Fruit fly (Drosophila melanogaster): ENCODE results near the gene Nep1.

Nep1 gene

DNA sequence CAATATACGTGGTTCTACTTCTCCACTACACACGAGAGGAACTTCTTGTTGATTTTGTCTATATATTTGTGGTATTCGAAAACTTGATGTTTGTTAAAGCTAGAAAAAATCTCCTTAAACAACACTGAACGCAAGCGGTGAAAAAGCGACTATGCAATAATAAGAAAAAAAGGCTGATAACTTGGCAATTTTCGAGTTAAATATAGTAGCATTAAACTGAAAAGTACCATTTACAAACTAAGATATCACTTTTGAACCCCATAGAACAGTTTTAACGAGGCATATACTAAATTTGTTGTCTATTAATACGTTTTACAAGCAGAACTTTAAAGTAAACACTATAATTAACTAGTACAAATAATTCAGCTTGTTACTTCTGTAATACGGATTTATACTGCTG, 13.3 kb upstream of the Nep1 start, which contains the start of gene CG4666:
TSS of gene CG4666 (minus strand) at position 101 of the 400 bp plus-strand sequence.
- TF ChIP-seq CG2678 (tag; optimal IDR thresholded peaks at IDR 0.05), result no peak
- TF ChIP-seq Sry-β (GFP tag; optimal IDR thresholded peaks at IDR 0.05), result peak; percentile 54
- no peak for TF ChIP-seq NC2β (GFP tag; optimal IDR thresholded peaks at IDR 0.05)

DNA sequence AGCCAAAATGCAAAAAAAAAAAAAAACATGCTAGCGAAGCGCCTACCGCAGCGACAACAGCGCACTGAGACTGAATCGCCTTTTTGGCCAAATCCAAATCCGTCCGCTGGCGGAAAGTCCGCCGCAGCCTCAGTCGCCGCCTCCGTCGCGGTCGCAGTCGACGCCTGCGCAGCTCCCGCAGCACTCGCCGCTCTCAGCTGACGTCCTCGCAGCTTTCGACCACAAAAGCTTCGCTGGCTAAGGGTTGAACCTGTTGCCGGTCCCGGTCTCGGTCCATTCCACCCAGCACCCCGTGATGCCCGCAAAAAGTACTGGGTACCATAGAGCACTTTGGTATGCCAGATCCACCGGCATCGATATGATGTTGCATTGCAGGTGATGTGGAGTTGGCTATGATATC, 9.7 kb upstream of the Nep1 start, which contains the start of gene CG4660:
TSS of gene CG4660 (minus strand) at position 77 of the 400 bp plus-strand sequence.
- no peak for TF ChIP-seq CG4360 (GFP tag; IDR thresholded peaks at IDR 0.05)
- 0 out of 3 replicates have a peak, but pooled peaks have one; percentile 28 for TF ChIP-seq ci (GFP tag; IDR thresholded peaks at IDR 0.05)
- peak; percentile 36 for TF ChIP-seq D19B (GFP tag; optimal IDR thresholded peaks at IDR 0.05)
- TF ChIP-seq ewg (GFP tag; optimal IDR thresholded peaks at IDR 0.05), result peak; percentile 82
- TF ChIP-seq seq (GFP tag; IDR thresholded peaks at IDR 0.05), result peak; percentile 53; the same call in 1 of the 2 replicates
- TF ChIP-seq scrt (GFP tag; optimal IDR thresholded peaks at IDR 0.05), result peak; percentile 99
- TF ChIP-seq vfl (GFP tag; optimal IDR thresholded peaks at IDR 0.05), result no peak
- TF ChIP-seq otp (GFP tag; IDR thresholded peaks at IDR 0.05), result no peak
- TF ChIP-seq Adf1 (GFP tag; IDR thresholded peaks at IDR 0.05), result peak; percentile 83
- peak; percentile 45 for TF ChIP-seq Med (GFP tag)
- no peak for TF ChIP-seq ind (GFP tag; optimal IDR thresholded peaks at IDR 0.05)
- TF ChIP-seq pzg (GFP tag; optimal IDR thresholded peaks at IDR 0.05), result peak; percentile 1

DNA sequence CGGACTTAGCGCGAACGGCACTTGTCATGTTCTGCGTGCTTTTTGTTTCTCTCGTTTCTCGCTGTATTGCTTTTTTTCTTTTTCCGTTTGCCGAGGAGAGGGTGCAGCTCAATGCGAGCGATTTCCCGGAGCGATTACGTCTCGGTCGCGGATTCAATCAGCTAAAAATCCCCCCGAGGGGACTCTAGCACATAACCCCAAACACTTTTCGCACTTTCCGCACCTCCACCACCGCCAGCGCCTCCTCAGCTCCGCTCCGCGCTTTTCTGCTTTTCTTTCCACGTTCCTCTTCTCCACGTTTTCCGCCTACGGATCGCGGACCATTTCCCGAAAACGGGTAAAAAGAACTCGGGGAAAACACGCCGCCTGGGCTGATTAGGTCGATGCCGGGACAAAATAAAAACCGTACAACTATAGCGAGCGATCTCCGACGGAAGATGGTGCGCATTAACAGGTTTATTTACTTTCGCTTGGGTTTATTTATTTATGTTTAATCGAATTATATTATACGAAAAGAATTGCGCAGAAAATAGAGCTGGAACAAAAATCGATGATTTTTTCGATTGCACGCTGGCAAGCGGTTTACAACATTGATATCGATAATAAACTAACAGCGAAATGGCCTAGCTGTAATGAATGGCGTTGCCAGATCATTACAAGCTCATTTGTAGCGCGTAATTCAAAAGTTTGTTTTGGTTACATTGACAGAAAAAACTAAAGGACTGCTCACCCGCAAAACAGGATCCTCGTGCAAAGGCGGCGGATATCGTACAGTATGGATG, 1.1 kb upstream of the Nep1 start, which contains the start of gene raptor:
TSS of gene raptor (minus strand) at position 523 of the 782 bp plus-strand sequence.
- TF ChIP-seq CG10543 (GFP tag; optimal IDR thresholded peaks at IDR 0.05) (no peak), mld (GFP tag; IDR thresholded peaks at IDR 0.05; ENCODE audit: partially characterized antibody) (peak; percentile 53; the same call in 1 of the 3 replicates), bbx (GFP tag; IDR thresholded peaks at IDR 0.05; ENCODE audit: partially characterized antibody) (peak; percentile 62), dm (GFP tag; optimal IDR thresholded peaks at IDR 0.05) (peak; percentile 2), crp (GFP tag; optimal IDR thresholded peaks at IDR 0.05) (peak in 1 of 2 experiments; percentile 58), btn (GFP tag; optimal IDR thresholded peaks at IDR 0.05) (no peak), MESR4 (GFP tag; optimal IDR thresholded peaks at IDR 0.05) (peak; percentile 76), E2f2 (GFP tag; IDR thresholded peaks at IDR 0.05) (peak; percentile 88), hbn (GFP tag; IDR thresholded peaks at IDR 0.05; ENCODE audit: partially characterized antibody) (peak; percentile 50), CG4820 (GFP tag; optimal IDR thresholded peaks at IDR 0.05) (no peak), twi (tag; optimal IDR thresholded peaks at IDR 0.05) (no peak), unpg (GFP tag; optimal IDR thresholded peaks at IDR 0.05) (no peak), amos (GFP tag; IDR thresholded peaks at IDR 0.05; ENCODE audit: partially characterized antibody) (peak; percentile 60), Aef1 (GFP tag; IDR thresholded peaks at IDR 0.05) (no peak), pzg (GFP tag; optimal IDR thresholded peaks at IDR 0.05) (peak; percentile 64), onecut (GFP tag; IDR thresholded peaks at IDR 0.05) (0 out of 2 replicates have a peak, but pooled peaks have one; percentile 9), Ets97D (GFP tag; optimal IDR thresholded peaks at IDR 0.05) (peak; percentile 35), bowl (GFP tag; IDR thresholded peaks at IDR 0.05) (no peak), CG33213 (GFP tag; optimal IDR thresholded peaks at IDR 0.05) (no peak), CG2116 (GFP tag; optimal IDR thresholded peaks at IDR 0.05) (peak; percentile 80), CG16813 (GFP tag; IDR thresholded peaks at IDR 0.05; ENCODE audit: partially characterized antibody) (peak; percentile 40; the same call in 1 of the 3 replicates), CG34224 (GFP tag; IDR thresholded peaks at IDR 0.05; ENCODE audit: partially characterized antibody) (peak; percentile 54; the same call in 1 of the 3 replicates), YL-1 (GFP tag; optimal IDR thresholded peaks at IDR 0.05) (peak; percentile 51), Deaf1 (tag; optimal IDR thresholded peaks at IDR 0.05) (peak; percentile 11), crol (GFP tag; IDR thresholded peaks at IDR 0.05) (peak; percentile 83), bsh (GFP tag; optimal IDR thresholded peaks at IDR 0.05) (peak in 1 of 2 experiments; percentile 0), Doc2 (GFP tag; IDR thresholded peaks at IDR 0.05) (no peak), phol (tag; optimal IDR thresholded peaks at IDR 0.05) (peak; percentile 11), CG17328 (GFP tag; IDR thresholded peaks at IDR 0.05) (no peak), CG11504 (tag; optimal IDR thresholded peaks at IDR 0.05) (peak; percentile 3), BEAF-32 (GFP tag; optimal IDR thresholded peaks at IDR 0.05) (peak; percentile 66)
